Worm (Caenorhabditis elegans) whole organism, L4 larva: Measurements from ENCODE around the gene Y22D7AR.3.

Experiments used
- R02D3.7 ChIP-seq: fragments of 150-350 bp; sonication (generic microtip); optimal IDR thresholded peaks from 3 replicates; lab custom pipeline; 2014; ENCODE audit warnings: missing biosample characterization, missing genetic modification characterization
- dpl-1 ChIP-seq: fragments of 150-350 bp; optimal IDR thresholded peaks from 2 replicates; lab custom pipeline; 2014; ENCODE audit warnings: missing biosample characterization, missing genetic modification reagents, missing genetic modification characterization
- mxl-3 ChIP-seq: fragments of 200-800 bp; sonication (Bioruptor generic); optimal IDR thresholded peaks from 2 replicates; lab custom pipeline; 2018; ENCODE audit warnings: mild to moderate bottlenecking, missing genetic modification characterization, missing compliant biosample characterization

- TF ChIP-seq mxl-3 (GFP tag; lab: Kevin White, UChicago) (no peak), dpl-1 (no peak), R02D3.7 (tag; lab: Kevin White, UChicago) (no peak)
Observed at ce11 chrIII:1713991-1714611, 48.5 kb upstream of the Y22D7AR.3 start.
